Fruit fly (Drosophila melanogaster): ENCODE data around the gene CG12643.

DNA sequence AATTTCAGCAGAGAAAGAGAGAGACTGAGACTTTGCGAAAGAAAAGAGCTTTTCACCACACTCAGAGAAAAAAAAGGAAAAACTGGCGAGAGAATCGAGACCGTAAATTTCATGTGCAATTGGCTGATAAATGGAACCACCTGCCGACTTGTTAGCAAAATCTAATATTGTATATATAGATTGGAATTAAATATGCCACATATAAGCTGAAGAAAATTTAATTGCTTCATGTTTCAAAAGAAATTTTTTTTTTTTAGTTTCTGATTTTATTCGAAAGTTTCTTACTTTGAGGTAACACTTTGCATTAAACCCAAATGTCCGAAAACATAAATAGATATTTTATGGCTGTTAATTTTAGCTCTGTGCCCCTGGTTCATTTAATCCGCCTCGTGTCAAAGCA lies 20.3 kb downstream of the CG12643 start:
- TF ChIP-seq psq (optimal IDR thresholded peaks at IDR 0.05) (no peak), ttk (optimal IDR thresholded peaks at IDR 0.05) (no peak), Sin3A (optimal IDR thresholded peaks at IDR 0.05) (no peak)
